Fruit fly (Drosophila melanogaster) whole organism, adult: Measurements from ENCODE around the gene TORIP.
"Not testable (repeated sequence)": the region's sequence is repeated elsewhere in the genome, so short reads cannot be mapped to it uniquely, and the experiment has no call there.

Experiments used
- CG11617 ChIP-seq: fragments of 200-800 bp; sonication (Bioruptor generic); optimal IDR thresholded peaks from 2 replicates; lab custom pipeline; 2017; ENCODE audit warnings: mild to moderate bottlenecking, missing biosample characterization, missing genetic modification reagents, missing genetic modification characterization
- CG12768 ChIP-seq: fragments of 200-800 bp; sonication (Bioruptor generic); optimal IDR thresholded peaks from 2 replicates; lab custom pipeline; 2017; ENCODE audit warnings: missing biosample characterization, missing genetic modification characterization, mild to moderate bottlenecking, moderate library complexity, missing genetic modification reagents
- CG14711 ChIP-seq: fragments of 200-800 bp; sonication (Bioruptor generic); optimal IDR thresholded peaks from 2 replicates; lab custom pipeline; 2018; ENCODE audit warnings: missing biosample characterization, mild to moderate bottlenecking, missing genetic modification characterization, moderate library complexity
- CG1620 ChIP-seq: fragments of 200-800 bp; sonication (Bioruptor generic); optimal IDR thresholded peaks from 2 replicates; lab custom pipeline; 2016; ENCODE audit warnings: missing biosample characterization, missing genetic modification characterization
- CG33017 ChIP-seq: fragments of 200-800 bp; sonication (Bioruptor generic); optimal IDR thresholded peaks from 2 replicates; lab custom pipeline; 2018; ENCODE audit warnings: missing biosample characterization, mild to moderate bottlenecking, missing genetic modification characterization, moderate library complexity
- CG5204 ChIP-seq: fragments of 200-800 bp; sonication (Bioruptor generic); optimal IDR thresholded peaks from 2 replicates; lab custom pipeline; 2016; ENCODE audit warnings: missing biosample characterization, missing genetic modification characterization
- CG7045 ChIP-seq: fragments of 200-800 bp; sonication (Bioruptor generic); optimal IDR thresholded peaks from 2 replicates; lab custom pipeline; 2017; ENCODE audit warnings: missing biosample characterization, mild to moderate bottlenecking, missing genetic modification characterization
- CG7101 ChIP-seq: fragments of 200-800 bp; sonication (Bioruptor generic); optimal IDR thresholded peaks from 2 replicates; lab custom pipeline; 2018; ENCODE audit warnings: missing biosample characterization, mild to moderate bottlenecking, missing genetic modification characterization, moderate library complexity
- Clk ChIP-seq: fragments of 200-800 bp; sonication (Bioruptor generic); optimal IDR thresholded peaks from 2 replicates; lab custom pipeline; 2017; ENCODE audit warnings: missing biosample characterization, missing genetic modification characterization
- Crg-1 ChIP-seq: fragments of 200-800 bp; sonication (Bioruptor generic); optimal IDR thresholded peaks from 2 replicates; lab custom pipeline; 2016; ENCODE audit warnings: missing biosample characterization, missing genetic modification characterization
- Hr96 ChIP-seq: fragments of 200-800 bp; sonication (Bioruptor generic); optimal IDR thresholded peaks from 2 replicates; lab custom pipeline; 2016; ENCODE audit warnings: missing biosample characterization, missing genetic modification characterization
- Mnt ChIP-seq: fragments of 200-800 bp; sonication (Bioruptor generic); optimal IDR thresholded peaks from 2 replicates; lab custom pipeline; 2016; ENCODE audit warnings: missing biosample characterization, mild to moderate bottlenecking, missing genetic modification characterization
- bab1 ChIP-seq: fragments of 200-800 bp; sonication (Bioruptor generic); optimal IDR thresholded peaks from 3 replicates; lab custom pipeline; 2019; ENCODE audit warnings: missing biosample characterization, mild to moderate bottlenecking, missing genetic modification characterization, moderate library complexity
- cic ChIP-seq: fragments of 200-800 bp; sonication (Bioruptor generic); optimal IDR thresholded peaks from 2 replicates; lab custom pipeline; 2017; ENCODE audit warnings: missing biosample characterization, mild to moderate bottlenecking, missing genetic modification characterization, moderate library complexity
- cnc ChIP-seq, 2 experiments: fragments of >200 bp; optimal IDR thresholded peaks; 2 replicates each; lab custom pipeline; 2017
- kay ChIP-seq: fragments of 200-800 bp; sonication (Bioruptor generic); peaks from one replicate; lab custom pipeline; 2016; ENCODE audit warnings: missing biosample characterization, missing genetic modification characterization, borderline replicate concordance
- ovo ChIP-seq: fragments of 200-800 bp; sonication (Bioruptor generic); optimal IDR thresholded peaks from 2 replicates; lab custom pipeline; 2016; ENCODE audit warnings: missing biosample characterization, missing genetic modification characterization
- pad ChIP-seq: fragments of 200-800 bp; sonication (Bioruptor generic); optimal IDR thresholded peaks from 3 replicates; lab custom pipeline; 2017; ENCODE audit warnings: missing biosample characterization, missing genetic modification characterization, mild to moderate bottlenecking, moderate library complexity, missing genetic modification reagents
- tj ChIP-seq: fragments of 200-800 bp; sonication (Bioruptor generic); optimal IDR thresholded peaks from 3 replicates; lab custom pipeline; 2017; ENCODE audit warnings: missing biosample characterization, mild to moderate bottlenecking, missing genetic modification characterization, moderate library complexity
- toe ChIP-seq: fragments of 200-800 bp; sonication (Bioruptor generic); optimal IDR thresholded peaks from 2 replicates; lab custom pipeline; 2016; ENCODE audit warnings: missing biosample characterization, missing genetic modification characterization

Gene TORIP

DNA sequence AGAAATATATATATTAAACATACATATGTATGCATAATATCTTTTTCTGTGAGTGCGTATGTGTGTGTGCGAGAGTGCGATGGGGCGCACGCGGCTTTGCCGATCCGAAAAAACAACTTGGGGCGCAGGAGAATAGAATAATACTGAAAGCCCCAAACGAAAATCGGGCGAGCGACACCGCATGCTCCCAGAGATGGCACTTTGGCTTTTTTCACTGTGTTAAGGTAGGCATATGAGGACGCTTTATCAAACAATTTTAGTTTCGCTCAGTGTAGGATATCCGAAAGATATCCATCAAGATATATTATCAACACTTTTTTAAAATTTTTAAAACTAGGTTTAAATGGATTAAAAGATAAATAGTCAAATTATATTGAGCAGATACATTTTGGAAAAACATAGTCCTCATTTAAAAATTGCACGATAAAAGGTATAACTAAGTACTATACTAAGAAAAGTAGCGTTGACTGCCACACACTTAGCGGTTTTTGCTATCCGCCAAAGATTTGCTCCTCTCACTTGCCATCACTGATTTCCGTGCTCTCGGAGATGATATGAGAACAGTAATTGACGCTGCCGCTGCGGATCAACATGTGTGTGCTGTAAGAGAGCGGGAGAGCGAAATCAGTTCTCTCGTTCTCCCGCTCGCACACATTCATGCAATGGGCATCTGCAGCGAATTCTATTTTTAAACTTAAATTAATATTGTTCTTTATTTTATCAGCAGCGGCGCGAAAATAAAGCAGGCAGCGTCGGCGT, 13.8 kb downstream of the TORIP start:
- TF ChIP-seq kay (peak; percentile 98), pad (GFP tag; lab: Kevin White, UChicago) (peak; percentile 33), Crg-1 (GFP tag; lab: Kevin White, UChicago) (peak; percentile 57), ovo (no peak), tj (GFP tag; lab: Kevin White, UChicago) (peak; percentile 30), cnc (optimal IDR thresholded peaks at IDR 0.05; lab: Kevin White, UChicago) (no peak), CG14711 (tag; lab: Kevin White, UChicago) (no peak), bab1 (GFP tag; lab: Kevin White, UChicago) (peak; percentile 22), Mnt (GFP tag; lab: Kevin White, UChicago) (peak; percentile 84), CG7101 (tag; lab: Kevin White, UChicago) (peak; percentile 66), CG7045 (peak; percentile 21), Hr96 (peak; percentile 74), Clk (GFP tag; lab: Kevin White, UChicago) (no peak), CG33017 (tag; lab: Kevin White, UChicago) (peak; percentile 23), CG1620 (GFP tag; lab: Kevin White, UChicago) (no peak), CG11617 (GFP tag; lab: Kevin White, UChicago) (peak; percentile 72), CG5204 (GFP tag; lab: Kevin White, UChicago) (peak; percentile 80), toe (GFP tag; lab: Kevin White, UChicago) (peak; percentile 38), cic (no peak), CG12768 (peak; percentile 45)

DNA sequence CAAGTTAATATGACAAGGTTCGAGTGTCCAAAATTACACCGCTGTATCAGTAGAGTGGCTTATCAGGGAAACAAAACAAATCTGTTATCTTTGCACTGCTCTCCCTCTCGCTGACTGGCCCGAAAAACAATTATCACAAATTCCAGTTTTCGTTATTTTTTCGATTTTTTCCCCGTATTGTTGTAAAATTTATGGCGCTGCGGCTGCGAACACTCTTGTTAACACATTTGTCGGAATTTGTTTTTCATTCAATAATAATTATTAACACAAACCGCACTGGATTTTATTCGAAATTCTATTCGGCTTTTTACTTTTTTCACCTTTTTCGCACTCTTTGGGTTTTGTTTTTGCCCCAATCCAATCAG, 14.3 kb downstream of the TORIP start:
- TF ChIP-seq tj (GFP tag; lab: Kevin White, UChicago) (no peak), kay (peak; percentile 88)

DNA sequence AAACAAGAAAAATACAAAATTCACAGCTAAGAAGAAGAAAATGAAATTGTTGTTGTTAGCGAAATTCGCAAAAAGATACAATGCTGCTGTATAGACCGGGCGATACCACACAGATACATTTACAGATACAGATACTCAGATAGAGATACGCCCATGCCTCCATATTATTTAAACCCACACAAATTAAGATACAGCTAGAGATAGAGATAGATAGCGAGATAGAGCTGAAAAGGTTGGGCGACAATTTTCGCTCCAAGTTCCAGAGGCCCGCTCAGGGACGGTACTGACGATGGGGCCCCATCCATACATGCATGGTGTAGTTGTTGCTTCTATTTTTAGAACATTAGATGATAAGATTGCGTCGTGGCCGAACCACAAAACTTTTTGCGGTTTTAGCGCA, 17.2 kb downstream of the TORIP start:
- no peak for TF ChIP-seq pad (GFP tag; lab: Kevin White, UChicago)
- peak; percentile 30 for TF ChIP-seq CG12768
- TF ChIP-seq CG5204 (GFP tag; lab: Kevin White, UChicago): no peak
- TF ChIP-seq bab1 (GFP tag; lab: Kevin White, UChicago): no peak
- TF ChIP-seq ovo: no peak
- no peak for TF ChIP-seq CG14711 (tag; lab: Kevin White, UChicago)
- TF ChIP-seq cnc (optimal IDR thresholded peaks at IDR 0.05; lab: Kevin White, UChicago): no peak
- TF ChIP-seq cic: peak; percentile 51
- peak; percentile 5 for TF ChIP-seq tj (GFP tag; lab: Kevin White, UChicago)

DNA sequence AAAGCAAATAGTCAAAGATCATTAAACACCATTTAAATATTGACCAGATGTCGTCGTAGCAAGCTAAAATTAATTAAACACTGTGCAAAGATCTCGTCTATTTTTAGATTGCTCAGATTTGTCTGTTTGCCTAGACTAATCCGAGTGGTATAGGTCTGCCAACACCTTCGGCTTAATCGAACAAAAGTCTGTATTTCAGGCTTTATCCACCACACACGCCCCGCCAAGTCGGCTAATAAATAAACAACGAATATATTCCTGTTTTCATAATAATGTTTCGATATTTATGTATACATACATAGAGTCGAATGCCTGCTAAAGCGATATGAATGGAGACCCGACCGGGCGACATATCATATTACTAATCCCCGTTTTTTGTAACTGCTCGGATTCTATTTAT, 26.4 kb downstream of the TORIP start:
- TF ChIP-seq cnc (optimal IDR thresholded peaks at IDR 0.05; lab: Kevin White, UChicago) (no peak), CG14711 (tag; lab: Kevin White, UChicago) (no peak), tj (GFP tag; lab: Kevin White, UChicago) (no peak), ovo (no peak), CG7045 (no peak), CG33017 (tag; lab: Kevin White, UChicago) (no peak), bab1 (GFP tag; lab: Kevin White, UChicago) (no peak), CG11617 (GFP tag; lab: Kevin White, UChicago) (no peak), kay (no peak), Hr96 (no peak), Clk (GFP tag; lab: Kevin White, UChicago) (no peak), CG1620 (GFP tag; lab: Kevin White, UChicago) (no peak), toe (GFP tag; lab: Kevin White, UChicago) (no peak), Mnt (GFP tag; lab: Kevin White, UChicago) (no peak), CG12768 (no peak), CG7101 (tag; lab: Kevin White, UChicago) (no peak), cic (no peak), pad (GFP tag; lab: Kevin White, UChicago) (no peak)

DNA sequence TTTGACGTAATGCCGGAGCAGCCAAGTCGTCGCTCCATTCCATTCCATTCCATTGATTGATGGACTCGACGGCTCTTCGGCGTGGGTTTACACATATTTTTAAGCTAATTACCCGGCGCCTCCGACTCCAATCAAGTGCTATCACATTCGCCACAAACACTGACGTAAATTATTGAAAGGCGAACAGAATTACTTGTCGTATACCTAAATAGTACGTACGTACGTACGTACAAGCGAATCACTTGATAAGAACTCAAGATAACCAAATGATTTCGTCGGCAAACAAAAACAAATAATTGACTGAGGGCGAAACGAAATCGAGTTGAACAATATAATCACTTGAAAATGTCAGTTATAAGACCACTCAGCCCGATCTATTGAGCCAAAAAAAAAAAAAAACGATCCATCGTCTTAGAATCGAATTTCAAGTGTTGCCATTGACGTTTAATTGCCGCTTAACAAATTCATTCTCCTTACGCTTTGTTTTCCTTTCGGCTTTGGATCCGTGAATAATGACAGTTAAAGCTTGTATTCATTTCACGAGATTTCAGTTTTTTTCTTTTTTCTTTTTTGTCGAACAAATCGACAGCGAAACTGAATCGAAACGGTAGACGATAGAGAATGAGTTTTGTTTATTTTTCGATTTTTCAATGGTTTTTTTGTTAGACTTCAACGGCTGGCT, 27.5 kb downstream of the TORIP start:
- TF ChIP-seq cic (peak; percentile 58), Clk (GFP tag; lab: Kevin White, UChicago) (no peak)

DNA sequence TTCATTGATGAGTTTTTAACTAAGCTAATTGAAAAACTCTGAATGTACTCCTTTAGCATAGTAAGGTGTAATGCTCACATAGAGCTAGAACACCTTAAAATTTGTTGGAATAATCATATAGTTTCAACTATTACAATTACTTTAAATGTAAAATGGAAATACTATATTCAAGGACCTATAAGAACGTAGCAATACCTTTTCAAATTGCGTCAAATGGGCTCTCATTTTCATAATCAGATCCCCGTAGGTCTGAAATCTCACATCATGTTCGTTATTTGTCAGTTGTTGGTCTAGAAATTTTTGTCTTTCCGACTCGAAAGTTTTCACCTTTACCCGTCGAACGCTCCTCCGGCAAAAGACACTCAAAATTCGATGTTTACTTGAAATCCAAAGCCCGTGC, 44.8 kb downstream of the TORIP start, which contains the start of gene Vtld:
TSS of gene Vtld (plus strand) at position 301 of the 400 bp plus-strand sequence.
- TF ChIP-seq ovo, cic, Hr96: not testable (repeated sequence)
